Worm (Caenorhabditis elegans): ENCODE data around the gene glb-21.

ce11 chrIV:10695203-10695602, 16.4 kb downstream of the glb-21 start, which contains the start of gene R102.4:
- TF ChIP-seq mab-9 (GFP tag; IDR thresholded peaks at IDR 0.05) = no peak
- TF ChIP-seq unc-62 (GFP tag; optimal IDR thresholded peaks at IDR 0.05) = no peak
- TF ChIP-seq pax-3 (tag; optimal IDR thresholded peaks at IDR 0.05) = no peak
- no peak for TF ChIP-seq lin-39 (tag; optimal IDR thresholded peaks at IDR 0.05)
- no peak for TF ChIP-seq nhr-28 (tag; optimal IDR thresholded peaks at IDR 0.05)
- no peak for TF ChIP-seq pqm-1 (tag; optimal IDR thresholded peaks at IDR 0.05)
- no peak for TF ChIP-seq elt-3 (tag; optimal IDR thresholded peaks at IDR 0.05)
- no peak for TF ChIP-seq nhr-77 (tag; optimal IDR thresholded peaks at IDR 0.05)
- TF ChIP-seq nhr-11 (tag; optimal IDR thresholded peaks at IDR 0.05) = no peak
- TF ChIP-seq ces-1 (GFP tag; optimal IDR thresholded peaks at IDR 0.05) = no peak
- TF ChIP-seq hlh-4 (tag; optimal IDR thresholded peaks at IDR 0.05) = no peak
- no peak for TF ChIP-seq fos-1 (tag; optimal IDR thresholded peaks at IDR 0.05)
- no peak for TF ChIP-seq aha-1 (tag; optimal IDR thresholded peaks at IDR 0.05)
- no peak for TF ChIP-seq sox-4 (tag; optimal IDR thresholded peaks at IDR 0.05)

Measured in whole organism, L1 larva.